Worm (Caenorhabditis elegans) whole organism, L4/young adult: ENCODE results near the gene srz-74.

Experiments used
- W03F9.2 ChIP-seq: fragments of 150-350 bp; optimal IDR thresholded peaks from 2 replicates; lab custom pipeline; 2014; ENCODE audit warnings: missing biosample characterization, missing genetic modification characterization
- dao-5 ChIP-seq: sonication (generic microtip); optimal IDR thresholded peaks from 2 replicates; lab custom pipeline; 2016; ENCODE audit warnings: missing genotype, missing genetic modification characterization, moderate library complexity, missing compliant biosample characterization
- him-1 ChIP-seq: sonication (generic microtip); optimal IDR thresholded peaks from 2 replicates; lab custom pipeline; 2016; ENCODE audit warnings: missing genotype, missing genetic modification reagents, missing genetic modification characterization, missing compliant biosample characterization

Gene srz-74

DNA sequence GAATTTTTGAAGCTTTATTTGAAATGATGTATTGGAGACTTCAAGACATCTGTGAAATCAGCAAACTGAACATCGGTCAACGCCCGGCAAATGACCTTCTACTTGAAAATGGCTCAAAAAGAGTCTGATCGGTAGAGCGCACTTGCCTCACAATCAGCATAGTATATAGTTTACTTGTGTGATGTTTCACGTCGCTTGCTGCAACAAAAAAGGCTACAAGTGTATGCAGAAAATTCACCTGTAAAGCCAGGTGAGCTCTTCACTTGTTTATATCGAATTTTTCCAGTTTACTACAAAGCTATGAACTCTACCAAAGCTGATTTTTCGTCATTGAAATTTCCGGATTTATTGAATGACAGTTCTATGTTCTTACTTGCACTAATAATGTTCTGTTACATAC lies 3.3 kb downstream of the srz-74 start, which contains the start of gene srz-71:
Gene srz-71, plus strand, starts transcription at position 301 of the 400 bp plus-strand sequence.
- no peak for TF ChIP-seq dao-5 (tag; lab: Kevin White, UChicago)
- TF ChIP-seq him-1, result no peak
- TF ChIP-seq W03F9.2 (tag; lab: Kevin White, UChicago), result no peak

DNA sequence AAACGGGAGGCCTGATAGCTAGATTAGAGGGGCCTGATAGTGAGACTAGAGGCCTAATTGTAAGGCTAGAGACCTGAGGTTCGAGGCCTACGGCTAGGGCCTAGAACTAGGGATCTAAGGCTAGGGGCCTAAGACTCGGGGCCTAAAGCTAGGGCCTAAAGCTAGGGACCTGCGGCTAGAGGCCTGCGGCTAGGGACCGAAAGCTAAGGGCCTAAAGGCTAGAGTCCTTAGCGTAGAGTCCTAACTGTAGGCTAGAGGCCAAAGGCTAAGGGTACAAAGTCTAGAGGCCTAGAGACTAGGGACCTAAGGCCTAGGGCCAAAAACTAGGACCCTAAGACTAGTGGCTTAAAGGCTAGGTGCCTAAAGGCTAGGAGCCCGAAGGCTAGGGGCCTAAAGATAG lies 3.9 kb downstream of the srz-74 start:
- TF ChIP-seq W03F9.2 (tag; lab: Kevin White, UChicago) (no peak), him-1 (no peak), dao-5 (tag; lab: Kevin White, UChicago) (no peak)

DNA sequence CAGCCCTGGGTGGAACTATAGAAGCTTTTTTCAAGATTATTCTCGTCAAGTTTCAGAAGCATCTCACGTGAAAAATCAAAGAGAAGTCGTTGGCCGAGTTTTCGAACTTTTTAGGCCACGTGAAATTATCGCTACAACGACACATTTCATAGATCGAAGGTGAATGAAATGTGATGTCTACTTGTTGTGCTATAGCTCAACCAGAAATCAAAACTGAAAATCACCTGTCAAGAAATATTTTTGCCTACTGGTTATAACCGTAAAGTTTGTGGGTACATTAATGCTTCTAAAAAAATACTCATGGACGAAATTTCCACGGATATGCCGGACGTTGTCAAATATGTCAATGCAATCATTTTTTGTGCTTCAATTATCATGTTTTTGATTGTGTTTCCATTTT lies 5.8 kb downstream of the srz-74 start, which contains the start of gene srz-38:
Gene srz-38, plus strand, starts transcription at position 301 of the 400 bp plus-strand sequence.
- TF ChIP-seq dao-5 (tag; lab: Kevin White, UChicago) (no peak), him-1 (no peak), W03F9.2 (tag; lab: Kevin White, UChicago) (no peak)

DNA sequence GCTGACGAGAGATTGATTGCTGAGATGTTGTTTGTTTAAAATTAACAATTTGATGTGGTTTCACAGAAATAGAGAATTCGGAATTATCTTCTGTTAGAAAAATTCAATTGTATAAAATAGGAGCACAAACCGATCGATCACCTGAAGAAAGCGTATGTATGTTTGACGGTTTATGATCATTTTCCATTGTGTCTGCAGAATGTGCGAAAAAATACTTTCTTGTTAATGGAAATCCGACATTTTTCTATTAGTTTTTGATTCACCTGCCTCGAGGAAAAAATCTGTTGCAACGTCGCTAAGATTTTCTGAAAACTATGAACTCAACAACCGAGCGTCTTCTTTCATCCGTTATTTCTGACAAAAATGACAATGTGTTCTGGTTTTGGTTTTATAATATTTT lies 7.5 kb downstream of the srz-74 start, which contains the start of gene C35D6.13:
Gene C35D6.13, plus strand, starts transcription at position 301 of the 400 bp plus-strand sequence.
- TF ChIP-seq W03F9.2 (tag; lab: Kevin White, UChicago) (no peak), dao-5 (tag; lab: Kevin White, UChicago) (no peak), him-1 (no peak)

DNA sequence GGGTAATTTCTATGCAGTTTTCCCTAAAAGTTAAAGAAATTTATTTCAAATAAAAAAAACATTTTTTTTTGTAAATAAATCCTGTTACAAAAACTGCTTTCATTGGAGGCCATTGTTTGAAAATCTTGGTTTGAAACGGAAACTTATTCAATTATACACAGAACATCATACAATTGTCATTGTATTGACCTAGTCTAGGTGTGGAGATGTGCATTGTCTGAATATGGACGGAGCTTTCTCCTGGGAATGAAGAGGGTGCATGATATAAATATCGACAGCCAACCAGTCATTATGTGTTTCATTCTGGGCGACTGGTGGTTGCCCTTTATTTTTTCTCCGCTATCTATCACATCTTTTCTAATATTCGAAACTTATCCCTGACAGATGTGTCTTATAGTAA lies 17.3 kb downstream of the srz-74 start, which contains the start of gene C35D6.3:
Gene C35D6.3, plus strand, starts transcription at position 301 of the 400 bp plus-strand sequence.
- no peak for TF ChIP-seq dao-5 (tag; lab: Kevin White, UChicago)
- no peak for TF ChIP-seq W03F9.2 (tag; lab: Kevin White, UChicago)
- no peak for TF ChIP-seq him-1

DNA sequence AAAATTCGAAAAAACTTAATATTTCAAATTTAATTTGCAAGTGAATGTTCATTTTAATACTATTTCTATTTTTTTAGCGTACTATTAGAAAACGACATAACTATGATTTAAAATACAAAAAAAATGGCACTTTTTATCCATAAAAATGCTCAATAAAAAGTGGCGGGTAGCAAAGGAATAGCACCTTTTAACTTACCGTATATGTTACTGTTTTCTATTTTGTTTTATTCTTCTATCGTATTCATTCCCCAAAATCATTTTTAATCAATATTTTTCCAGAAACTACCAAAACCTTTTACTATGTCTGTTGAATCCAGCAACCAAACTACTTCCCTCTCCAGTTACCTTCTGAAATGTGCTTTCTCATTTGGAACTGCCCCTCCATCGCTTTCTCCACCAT lies 21.4 kb downstream of the srz-74 start, which contains the start of gene C35D6.4:
Gene C35D6.4, plus strand, starts transcription at position 301 of the 400 bp plus-strand sequence.
- TF ChIP-seq dao-5 (tag; lab: Kevin White, UChicago) (no peak), him-1 (no peak), W03F9.2 (tag; lab: Kevin White, UChicago) (no peak)

DNA sequence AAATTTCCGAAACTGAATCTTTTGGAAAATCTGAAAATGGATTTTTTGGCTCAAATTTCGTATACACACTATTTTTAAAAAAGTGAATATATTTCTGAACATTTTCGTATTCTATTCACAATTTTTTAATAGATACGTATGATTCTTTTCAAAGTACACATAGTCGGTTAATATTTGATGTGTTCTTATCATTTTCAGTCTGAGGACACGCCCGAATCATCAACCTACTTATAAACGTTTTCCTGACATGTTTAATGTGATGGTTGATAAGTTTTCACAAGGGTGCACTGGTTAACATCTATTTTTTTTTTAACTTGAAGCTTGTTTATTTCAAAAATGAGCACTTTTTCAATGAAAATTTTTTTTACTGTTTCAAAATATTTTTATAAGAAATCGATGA lies 35.3 kb downstream of the srz-74 start:
- TF ChIP-seq dao-5 (tag; lab: Kevin White, UChicago) (no peak), him-1 (no peak), W03F9.2 (tag; lab: Kevin White, UChicago) (no peak)

DNA sequence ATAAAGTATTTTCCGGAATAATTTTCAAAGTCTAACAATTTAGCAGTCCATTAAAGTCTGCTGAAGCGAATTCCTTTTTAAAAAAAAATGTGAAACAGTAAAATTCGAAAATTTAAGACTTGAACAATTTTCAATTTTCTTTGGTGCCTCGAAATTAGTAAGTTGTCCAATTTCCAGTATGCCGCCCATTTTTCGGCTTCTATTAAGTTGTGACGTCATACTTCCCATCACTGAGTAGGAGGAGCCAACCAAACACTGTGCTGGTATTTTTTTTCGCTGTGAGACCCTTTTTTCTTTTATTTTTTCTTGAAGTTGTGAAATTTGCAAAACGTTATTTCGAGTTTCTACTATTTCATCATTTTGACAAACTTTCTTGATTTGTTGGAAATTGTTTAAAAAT lies 41.3 kb downstream of the srz-74 start:
- TF ChIP-seq him-1 (no peak), W03F9.2 (tag; lab: Kevin White, UChicago) (no peak), dao-5 (tag; lab: Kevin White, UChicago) (no peak)

DNA sequence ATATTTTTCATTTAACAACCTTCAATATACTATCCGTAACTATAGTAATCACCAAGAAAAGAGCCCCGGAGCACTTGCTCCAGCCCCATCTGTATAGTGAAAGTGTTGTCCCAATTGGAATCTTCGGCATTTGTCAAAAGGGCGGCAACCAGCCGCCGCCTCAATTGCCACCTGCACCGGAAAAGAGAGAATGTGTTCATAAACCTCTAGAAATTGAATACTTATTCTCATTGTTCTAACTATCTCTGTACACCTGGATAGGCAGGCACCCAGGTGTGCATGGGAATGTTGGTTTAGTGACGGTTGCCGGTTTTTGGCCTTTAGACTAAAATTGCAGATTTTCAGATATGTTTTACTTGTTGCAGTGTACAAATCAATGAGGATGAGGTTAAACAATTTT lies 48.7 kb downstream of the srz-74 start:
- TF ChIP-seq dao-5 (tag; lab: Kevin White, UChicago), result no peak
- TF ChIP-seq W03F9.2 (tag; lab: Kevin White, UChicago), result no peak
- no peak for TF ChIP-seq him-1

DNA sequence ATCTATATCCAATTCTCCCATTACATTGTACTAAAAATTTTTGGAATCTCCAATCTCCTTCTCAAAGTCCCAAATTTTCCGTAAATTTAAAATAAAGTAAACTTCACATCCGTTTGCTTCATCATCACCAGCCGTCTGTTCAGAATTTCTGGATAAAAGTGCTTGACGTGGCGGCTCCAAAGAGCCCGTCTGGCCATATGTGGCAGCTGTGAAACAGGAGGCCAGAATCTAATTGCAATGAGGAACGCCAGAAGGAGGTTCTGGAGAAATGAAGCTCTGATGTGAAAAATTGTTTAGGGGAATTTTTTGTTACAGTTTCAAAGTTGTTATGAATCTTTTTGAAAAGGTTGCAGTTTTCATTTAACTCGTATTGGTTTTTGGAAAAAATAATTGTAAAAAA lies 51.0 kb downstream of the srz-74 start:
- TF ChIP-seq dao-5 (tag; lab: Kevin White, UChicago), result no peak
- TF ChIP-seq him-1, result no peak
- no peak for TF ChIP-seq W03F9.2 (tag; lab: Kevin White, UChicago)
